Worm (Caenorhabditis elegans): ENCODE measurements around the gene C33G3.6.
A peak's percentile ranks its signal among the peaks of the same experiment; 100 is the strongest.

C33G3.6 gene

ce11 chrX:14115480-14116161 lies 31.5 kb upstream of the C33G3.6 start, which contains the start of gene F28H6.7 (continued):
- TF ChIP-seq D1046.2 (GFP tag; IDR thresholded peaks at IDR 0.05) (peak; percentile 75; the same call in 1 of the 2 replicates), dve-1 (tag; optimal IDR thresholded peaks at IDR 0.05; ENCODE audit: insufficient read depth) (no peak), F10B5.3 (tag; optimal IDR thresholded peaks at IDR 0.05) (no peak), Y75B8A.6 (GFP tag; IDR thresholded peaks at IDR 0.05) (0 out of 2 replicates have a peak, but pooled peaks have one; percentile 11), vab-7 (GFP tag; IDR thresholded peaks at IDR 0.05) (peak; percentile 81), lin-1 (GFP tag; IDR thresholded peaks at IDR 0.05) (no peak), ztf-11 (tag; optimal IDR thresholded peaks at IDR 0.05) (no peak), nhr-102 (tag; optimal IDR thresholded peaks at IDR 0.05) (peak; percentile 43), ZK337.2 (GFP tag; IDR thresholded peaks at IDR 0.05) (peak; percentile 60), ztf-7 (tag; optimal IDR thresholded peaks at IDR 0.05) (peak; percentile 17), mxl-3 (GFP tag; optimal IDR thresholded peaks at IDR 0.05) (no peak), ama-1 (optimal IDR thresholded peaks at IDR 0.05) (no peak), zag-1 (tag; optimal IDR thresholded peaks at IDR 0.05) (no peak), nhr-10 (tag; optimal IDR thresholded peaks at IDR 0.05) (no peak), madf-5 (GFP tag; IDR thresholded peaks at IDR 0.05) (peak in 1 of 2 experiments; percentile 30; a peak in 1 of 4 replicates), nhr-41 (GFP tag; IDR thresholded peaks at IDR 0.05) (0 out of 2 replicates have a peak, but pooled peaks have one; percentile 64), mep-1 (tag; optimal IDR thresholded peaks at IDR 0.05) (peak; percentile 52), hif-1 (tag; optimal IDR thresholded peaks at IDR 0.05) (no peak), hlh-30 (tag; optimal IDR thresholded peaks at IDR 0.05; ENCODE audit: insufficient read depth) (peak; percentile 48)

ce11 chrX:14113347-14113746 lies 29.2 kb upstream of the C33G3.6 start, which contains the start of gene nhr-281:
TSS of gene nhr-281 (minus strand) at chrX:14113447.
- TF ChIP-seq F10B5.3 (tag; optimal IDR thresholded peaks at IDR 0.05) (no peak), nhr-28 (tag; optimal IDR thresholded peaks at IDR 0.05) (no peak), T20F7.1 (GFP tag; optimal IDR thresholded peaks at IDR 0.05) (no peak), nhr-77 (tag; optimal IDR thresholded peaks at IDR 0.05) (no peak), set-16 (GFP tag; IDR thresholded peaks at IDR 0.05) (no peak), dmd-9 (GFP tag; IDR thresholded peaks at IDR 0.05) (no peak), nhr-111 (GFP tag; optimal IDR thresholded peaks at IDR 0.05) (no peak), lsy-2 (tag; optimal IDR thresholded peaks at IDR 0.05) (no peak), nhr-102 (tag; optimal IDR thresholded peaks at IDR 0.05) (no peak), lin-13 (GFP tag; optimal IDR thresholded peaks at IDR 0.05) (no peak), Y5F2A.4 (GFP tag; optimal IDR thresholded peaks at IDR 0.05) (no peak), spr-1 (tag; optimal IDR thresholded peaks at IDR 0.05) (no peak), mep-1 (tag; optimal IDR thresholded peaks at IDR 0.05) (no peak), Y105C5A.15 (GFP tag; IDR thresholded peaks at IDR 0.05) (no peak), ces-1 (GFP tag; optimal IDR thresholded peaks at IDR 0.05) (no peak), aly-2 (tag; optimal IDR thresholded peaks at IDR 0.05) (no peak), tra-1 (GFP tag; IDR thresholded peaks at IDR 0.05) (no peak)

ce11 chrX:14108245-14108644 lies 24.1 kb upstream of the C33G3.6 start, which contains the start of gene F16B12.7:
TSS of gene F16B12.7 (plus strand) at chrX:14108545.
- TF ChIP-seq lin-13 (GFP tag; optimal IDR thresholded peaks at IDR 0.05) (no peak), unc-62 (GFP tag; optimal IDR thresholded peaks at IDR 0.05 in 1 of 2) (peak in 1 of 2 experiments; percentile 39), unc-62 (tag; optimal IDR thresholded peaks at IDR 0.05) (no peak)

ce11 chrX:14102474-14102873 lies 18.3 kb upstream of the C33G3.6 start:
- no peak for TF ChIP-seq nhr-102 (tag; optimal IDR thresholded peaks at IDR 0.05)
- no peak for TF ChIP-seq ztf-7 (tag; optimal IDR thresholded peaks at IDR 0.05)
- peak in 1 of 2 experiments; percentile 95 for TF ChIP-seq unc-62 (GFP tag; optimal IDR thresholded peaks at IDR 0.05 in 1 of 2)
- no peak for TF ChIP-seq unc-62 (tag; optimal IDR thresholded peaks at IDR 0.05)
- TF ChIP-seq daf-16 (GFP tag; optimal IDR thresholded peaks at IDR 0.05): no peak
- TF ChIP-seq daf-16 (tag; optimal IDR thresholded peaks at IDR 0.05): no peak
- no peak for TF ChIP-seq nhr-28 (tag; optimal IDR thresholded peaks at IDR 0.05)

All from whole organism, L4 larva.